Worm (Caenorhabditis elegans) whole organism, L2 larva: ENCODE measurements around the gene C06H2.2.

Source experiments
- F13H6.1 ChIP-seq: sonication (generic microtip); optimal IDR thresholded peaks from 2 replicates; lab custom pipeline; 2016; ENCODE audit warnings: missing genetic modification characterization, missing compliant biosample characterization
- R02D3.7 ChIP-seq: fragments of 150-350 bp; optimal IDR thresholded peaks from 2 replicates; lab custom pipeline; 2014; ENCODE audit warnings: missing biosample characterization, missing genetic modification characterization
- Y55F3AM.14 ChIP-seq: fragments of 200-800 bp; sonication (Bioruptor generic); optimal IDR thresholded peaks from 2 replicates; lab custom pipeline; 2018; ENCODE audit warnings: mild to moderate bottlenecking, missing genetic modification characterization, missing compliant biosample characterization
- alr-1 ChIP-seq: fragments of 150-350 bp; optimal IDR thresholded peaks from 2 replicates; lab custom pipeline; 2014; ENCODE audit warnings: missing biosample characterization, missing genetic modification characterization
- aly-2 ChIP-seq: fragments of 150-350 bp; optimal IDR thresholded peaks from 2 replicates; lab custom pipeline; 2014; ENCODE audit warnings: missing biosample characterization, missing genetic modification characterization
- ama-1 ChIP-seq: fragments of 150-350 bp; optimal IDR thresholded peaks from 2 replicates; lab custom pipeline; 2018; ENCODE audit warnings: inconsistent platforms
- blmp-1 ChIP-seq: sonication (generic microtip); optimal IDR thresholded peaks from 2 replicates; lab custom pipeline; 2017; ENCODE audit warnings: missing genetic modification characterization, mild to moderate bottlenecking, missing compliant biosample characterization, antibody characterized with exemption, moderate library complexity; ENCODE audit not compliant: insufficient read depth
- ceh-16 ChIP-seq: fragments of 150-350 bp; optimal IDR thresholded peaks from 2 replicates; lab custom pipeline; 2014; ENCODE audit warnings: missing biosample characterization, missing genetic modification characterization
- ceh-82 ChIP-seq: fragments of 150-350 bp; optimal IDR thresholded peaks from 2 replicates; lab custom pipeline; 2014; ENCODE audit warnings: missing biosample characterization, missing genetic modification characterization
- egl-27 ChIP-seq: sonication (generic microtip); optimal IDR thresholded peaks from 3 replicates; lab custom pipeline; 2017; ENCODE audit warnings: missing biosample characterization, missing genetic modification reagents, missing genetic modification characterization
- elt-1 ChIP-seq: fragments of 150-350 bp; optimal IDR thresholded peaks from 2 replicates; lab custom pipeline; 2014; ENCODE audit warnings: missing biosample characterization, missing genetic modification characterization
- elt-3 ChIP-seq: sonication (generic microtip); optimal IDR thresholded peaks from 2 replicates; lab custom pipeline; 2017; ENCODE audit warnings: missing biosample characterization, missing genetic modification characterization
- fos-1 ChIP-seq: fragments of 150-350 bp; optimal IDR thresholded peaks from 2 replicates; lab custom pipeline; 2014; ENCODE audit warnings: missing biosample characterization, missing genetic modification characterization
- gmeb-1 ChIP-seq: fragments of 150-350 bp; optimal IDR thresholded peaks from 2 replicates; lab custom pipeline; 2014; ENCODE audit warnings: missing biosample characterization, missing genetic modification characterization
- lin-11 ChIP-seq: fragments of 150-350 bp; sonication (generic microtip); optimal IDR thresholded peaks from 2 replicates; lab custom pipeline; 2014; ENCODE audit warnings: missing biosample characterization, missing genetic modification characterization, inconsistent platforms, mixed read lengths
- lin-13 ChIP-seq: fragments of 150-350 bp; optimal IDR thresholded peaks from 2 replicates; lab custom pipeline; 2014; ENCODE audit warnings: missing biosample characterization, missing genetic modification reagents, missing genetic modification characterization
- lin-39 ChIP-seq: fragments of 150-350 bp; optimal IDR thresholded peaks from 2 replicates; lab custom pipeline; 2014; ENCODE audit warnings: missing biosample characterization, missing genetic modification reagents, missing genetic modification characterization
- lsy-2 ChIP-seq, 2 experiments: fragments of 150-350 bp in 1 of 2; sonication (generic microtip) in 1 of 2; optimal IDR thresholded peaks; 2 replicates each; lab custom pipeline; 2014 to 2017; ENCODE audit warnings: missing biosample characterization in 2 of 2, missing genetic modification characterization in 2 of 2
- mab-5 ChIP-seq: fragments of 150-350 bp; optimal IDR thresholded peaks from 2 replicates; lab custom pipeline; 2014; ENCODE audit warnings: missing biosample characterization, missing genetic modification characterization
- mbf-1 ChIP-seq: sonication (generic microtip); optimal IDR thresholded peaks from 2 replicates; lab custom pipeline; 2017; ENCODE audit warnings: missing biosample characterization, missing genetic modification characterization
- mdl-1 ChIP-seq, 2 experiments: fragments of 150-350 bp in 1 of 2; sonication (generic microtip) in 1 of 2; optimal IDR thresholded peaks; 2 replicates each; lab custom pipeline; 2017; ENCODE audit warnings: missing biosample characterization in 2 of 2, missing genetic modification characterization in 2 of 2
- nhr-10 ChIP-seq: sonication (generic microtip); optimal IDR thresholded peaks from 2 replicates; lab custom pipeline; 2017; ENCODE audit warnings: missing biosample characterization, missing genetic modification characterization
- nhr-12 ChIP-seq: fragments of 150-350 bp; optimal IDR thresholded peaks from 2 replicates; lab custom pipeline; 2014; ENCODE audit warnings: missing biosample characterization, missing genetic modification characterization
- nhr-25 ChIP-seq: fragments of 150-350 bp; sonication (generic microtip); optimal IDR thresholded peaks from 3 replicates; lab custom pipeline; 2014; ENCODE audit warnings: missing biosample characterization, missing genetic modification characterization
- nhr-6 ChIP-seq: fragments of 150-350 bp; optimal IDR thresholded peaks from 2 replicates; lab custom pipeline; 2014; ENCODE audit warnings: missing biosample characterization, missing genetic modification characterization
- nhr-77 ChIP-seq: fragments of 150-350 bp; optimal IDR thresholded peaks from 2 replicates; lab custom pipeline; 2014; ENCODE audit warnings: missing biosample characterization, missing genetic modification characterization
- peb-1 ChIP-seq: fragments of 150-350 bp; optimal IDR thresholded peaks from 2 replicates; lab custom pipeline; 2014; ENCODE audit warnings: missing biosample characterization, missing genetic modification characterization
- sem-4 ChIP-seq: fragments of 150-350 bp; optimal IDR thresholded peaks from 2 replicates; lab custom pipeline; 2014; ENCODE audit warnings: missing biosample characterization, missing genetic modification reagents, missing genetic modification characterization
- skn-1 ChIP-seq: sonication (generic microtip); optimal IDR thresholded peaks from 2 replicates; lab custom pipeline; 2017; ENCODE audit warnings: missing biosample characterization, missing genetic modification characterization
- sma-9 ChIP-seq, 2 experiments: fragments of 150-350 bp in 1 of 2; sonication (generic microtip) in 1 of 2; optimal IDR thresholded peaks; 2 replicates each; lab custom pipeline; 2014 to 2016; ENCODE audit warnings: missing genetic modification characterization in 2 of 2, mild to moderate bottlenecking in 1 of 2, missing biosample characterization in 1 of 2, missing compliant biosample characterization in 1 of 2, missing genetic modification reagents in 1 of 2, moderate library complexity in 1 of 2
- snpc-4 ChIP-seq: fragments of 150-350 bp; optimal IDR thresholded peaks from 2 replicates; lab custom pipeline; 2014; ENCODE audit warnings: missing biosample characterization, missing genetic modification characterization
- unc-39 ChIP-seq: fragments of 150-350 bp; optimal IDR thresholded peaks from 2 replicates; lab custom pipeline; 2014; ENCODE audit warnings: missing biosample characterization, missing genetic modification characterization
- unc-55 ChIP-seq: fragments of 150-350 bp; sonication (generic microtip); optimal IDR thresholded peaks from 3 replicates; lab custom pipeline; 2014; ENCODE audit warnings: missing biosample characterization, missing genetic modification reagents, missing genetic modification characterization
- unc-62 ChIP-seq: fragments of 150-350 bp; optimal IDR thresholded peaks from 2 replicates; lab custom pipeline; 2014; ENCODE audit warnings: missing biosample characterization, missing genetic modification reagents, missing genetic modification characterization
- zag-1 ChIP-seq: fragments of 150-350 bp; optimal IDR thresholded peaks from 2 replicates; lab custom pipeline; 2014; ENCODE audit warnings: missing biosample characterization, missing genetic modification characterization
- ztf-1 ChIP-seq: fragments of 200-800 bp; sonication (Bioruptor generic); conservative IDR thresholded peaks from 2 replicates; pipeline ENCODE4 v1.3.6; 2022; ENCODE audit warnings: missing genetic modification characterization, missing compliant biosample characterization
- ztf-11 ChIP-seq: sonication (generic microtip); optimal IDR thresholded peaks from 2 replicates; lab custom pipeline; 2017; ENCODE audit warnings: missing biosample characterization, missing genetic modification characterization

The C06H2.2 gene

ce11 chrV:11148971-11149370 lies 23.9 kb downstream of the C06H2.2 start:
- TF ChIP-seq ceh-16 (tag; lab: Kevin White, UChicago) = no peak
- peak; percentile 4 for TF ChIP-seq nhr-25 (tag; lab: Kevin White, UChicago)

ce11 chrV:11149405-11149804 lies 24.4 kb downstream of the C06H2.2 start, which contains the start of gene T19C4.1:
Gene T19C4.1, plus strand, starts transcription at chrV:11149705.
- TF ChIP-seq mab-5 (tag; lab: Kevin White, UChicago) (no peak), nhr-10 (tag; lab: Kevin White, UChicago) (no peak), unc-39 (tag; lab: Kevin White, UChicago) (no peak), zag-1 (no peak), fos-1 (tag; lab: Kevin White, UChicago) (no peak), gmeb-1 (tag; lab: Kevin White, UChicago) (no peak), lin-13 (GFP tag; lab: Kevin White, UChicago) (no peak), aly-2 (tag; lab: Kevin White, UChicago) (no peak), sem-4 (no peak), blmp-1 (no peak), lin-11 (no peak), snpc-4 (tag; lab: Kevin White, UChicago) (no peak), unc-55 (GFP tag; lab: Kevin White, UChicago) (no peak), lin-39 (tag; lab: Kevin White, UChicago) (no peak), unc-62 (GFP tag; lab: Kevin White, UChicago) (no peak), ceh-16 (tag; lab: Kevin White, UChicago) (no peak), R02D3.7 (tag; lab: Kevin White, UChicago) (no peak), ztf-11 (tag; lab: Kevin White, UChicago) (no peak)

ce11 chrV:11152333-11152732 lies 27.3 kb downstream of the C06H2.2 start, which contains the start of gene srg-39:
Gene srg-39, minus strand, starts transcription at chrV:11152433.
- TF ChIP-seq fos-1 (tag; lab: Kevin White, UChicago) (no peak), nhr-12 (no peak), unc-39 (tag; lab: Kevin White, UChicago) (no peak), Y55F3AM.14 (no peak), skn-1 (tag; lab: Kevin White, UChicago) (no peak), peb-1 (no peak), mbf-1 (tag; lab: Kevin White, UChicago) (no peak), ztf-11 (tag; lab: Kevin White, UChicago) (no peak), egl-27 (tag; lab: Kevin White, UChicago) (no peak), mab-5 (tag; lab: Kevin White, UChicago) (no peak), lin-11 (no peak), elt-3 (tag; lab: Kevin White, UChicago) (no peak)

ce11 chrV:11155553-11155952 lies 30.5 kb downstream of the C06H2.2 start, which contains the start of gene srg-38:
Gene srg-38, minus strand, starts transcription at chrV:11155653.
- TF ChIP-seq ama-1 (no peak), snpc-4 (tag; lab: Kevin White, UChicago) (no peak), lin-11 (no peak), nhr-12 (no peak), gmeb-1 (tag; lab: Kevin White, UChicago) (no peak), skn-1 (tag; lab: Kevin White, UChicago) (no peak), blmp-1 (no peak), Y55F3AM.14 (no peak), nhr-6 (tag; lab: Kevin White, UChicago) (no peak), unc-39 (tag; lab: Kevin White, UChicago) (no peak)

- TF ChIP-seq unc-62 (GFP tag; lab: Kevin White, UChicago) = no peak
- no peak for TF ChIP-seq fos-1 (tag; lab: Kevin White, UChicago)
- no peak for TF ChIP-seq unc-39 (tag; lab: Kevin White, UChicago)
- TF ChIP-seq snpc-4 (tag; lab: Kevin White, UChicago) = no peak
- no peak for TF ChIP-seq ztf-11 (tag; lab: Kevin White, UChicago)
- no peak for TF ChIP-seq aly-2 (tag; lab: Kevin White, UChicago)
- TF ChIP-seq mdl-1 (tag; optimal IDR thresholded peaks at IDR 0.05; lab: Kevin White, UChicago) = no peak
- no peak for TF ChIP-seq skn-1 (tag; lab: Kevin White, UChicago)
- TF ChIP-seq, all 48 proteins: peak for 0
Measured at ce11 chrV:11156589-11156988, 31.6 kb downstream of the C06H2.2 start.

- TF ChIP-seq nhr-25 (tag; lab: Kevin White, UChicago) (no peak), snpc-4 (tag; lab: Kevin White, UChicago) (no peak), unc-55 (GFP tag; lab: Kevin White, UChicago) (no peak), lsy-2 (tag; optimal IDR thresholded peaks at IDR 0.05; lab: Kevin White, UChicago) (no peak), ztf-11 (tag; lab: Kevin White, UChicago) (no peak), blmp-1 (no peak), sma-9 (GFP tag; optimal IDR thresholded peaks at IDR 0.05; lab: Kevin White, UChicago) (no peak), sma-9 (tag; optimal IDR thresholded peaks at IDR 0.05; lab: Kevin White, UChicago) (no peak), peb-1 (no peak), ceh-16 (tag; lab: Kevin White, UChicago) (no peak), ztf-1 (GFP tag; lab: Robert Waterston, UW) (no peak), alr-1 (tag; lab: Kevin White, UChicago) (no peak), F13H6.1 (tag; lab: Kevin White, UChicago) (no peak), ceh-82 (tag; lab: Kevin White, UChicago) (no peak), nhr-77 (tag; lab: Kevin White, UChicago) (no peak), egl-27 (tag; lab: Kevin White, UChicago) (no peak), elt-3 (tag; lab: Kevin White, UChicago) (no peak), elt-1 (tag; lab: Kevin White, UChicago) (no peak), gmeb-1 (tag; lab: Kevin White, UChicago) (no peak)
Measured at ce11 chrV:11157947-11158346, 32.9 kb downstream of the C06H2.2 start, which contains the start of gene srg-42. Gene srg-42, minus strand, starts transcription at chrV:11158047.
